Worm (Caenorhabditis elegans) whole organism, L4 larva: Measurements from ENCODE around the gene ZK938.11.

Experiments used
- R02D3.7 ChIP-seq: fragments of 150-350 bp; sonication (generic microtip); optimal IDR thresholded peaks from 3 replicates; lab custom pipeline; 2014; ENCODE audit warnings: missing biosample characterization, missing genetic modification characterization
- ceh-28 ChIP-seq: fragments of 150-350 bp; optimal IDR thresholded peaks from 2 replicates; lab custom pipeline; 2014; ENCODE audit warnings: missing biosample characterization, missing genetic modification reagents, missing genetic modification characterization
- daf-12 ChIP-seq: fragments of 150-350 bp; optimal IDR thresholded peaks from 2 replicates; lab custom pipeline; 2014; ENCODE audit warnings: missing biosample characterization, missing genetic modification reagents, missing genetic modification characterization
- dmd-8 ChIP-seq: fragments of 200-800 bp; sonication (Bioruptor generic); IDR thresholded peaks from 2 replicates; pipeline ENCODE4 v1.3.6; 2022; ENCODE audit warnings: missing genetic modification characterization, missing compliant biosample characterization
- egl-27 ChIP-seq: sonication (generic microtip); optimal IDR thresholded peaks from 3 replicates; lab custom pipeline; 2017; ENCODE audit warnings: missing biosample characterization, missing genetic modification reagents, missing genetic modification characterization
- gei-8 ChIP-seq: fragments of 200-800 bp; sonication (Bioruptor generic); optimal IDR thresholded peaks from 2 replicates; lab custom pipeline; 2018; ENCODE audit warnings: mild to moderate bottlenecking, missing genetic modification characterization, missing compliant biosample characterization
- lin-39 ChIP-seq: fragments of 150-350 bp; optimal IDR thresholded peaks from 2 replicates; lab custom pipeline; 2014; ENCODE audit warnings: missing biosample characterization, missing genetic modification reagents, missing genetic modification characterization
- mep-1 ChIP-seq: fragments of 150-350 bp; sonication (generic microtip); optimal IDR thresholded peaks from 3 replicates; lab custom pipeline; 2014; ENCODE audit warnings: missing biosample characterization, missing genetic modification characterization
- nhr-28 ChIP-seq: fragments of 150-350 bp; optimal IDR thresholded peaks from 2 replicates; lab custom pipeline; 2014; ENCODE audit warnings: missing biosample characterization, missing genetic modification characterization
- nhr-76 ChIP-seq: fragments of 150-350 bp; optimal IDR thresholded peaks from 2 replicates; lab custom pipeline; 2014; ENCODE audit warnings: missing biosample characterization, missing genetic modification characterization
- pqm-1 ChIP-seq: sonication (generic microtip); optimal IDR thresholded peaks from 2 replicates; lab custom pipeline; 2017; ENCODE audit warnings: missing biosample characterization, missing genetic modification characterization
- zag-1 ChIP-seq: fragments of 150-350 bp; optimal IDR thresholded peaks from 2 replicates; lab custom pipeline; 2014; ENCODE audit warnings: missing biosample characterization, missing genetic modification characterization
- zfp-2 ChIP-seq: sonication (generic microtip); optimal IDR thresholded peaks from 2 replicates; lab custom pipeline; 2016; ENCODE audit warnings: mild to moderate bottlenecking, missing genetic modification characterization, missing compliant biosample characterization

- no peak for TF ChIP-seq daf-12 (tag; lab: Kevin White, UChicago)
- TF ChIP-seq dmd-8: no peak
- no peak for TF ChIP-seq ceh-28 (tag; lab: Kevin White, UChicago)
- no peak for TF ChIP-seq zag-1
- TF ChIP-seq nhr-28 (tag; lab: Kevin White, UChicago): peak; percentile 87
- no peak for TF ChIP-seq egl-27
- no peak for TF ChIP-seq zfp-2
- TF ChIP-seq gei-8 (GFP tag; lab: Kevin White, UChicago): no peak
- TF ChIP-seq pqm-1 (tag; lab: Kevin White, UChicago): peak; percentile 94
- no peak for TF ChIP-seq nhr-76 (tag; lab: Kevin White, UChicago)
- TF ChIP-seq lin-39 (tag; lab: Kevin White, UChicago): no peak
- TF ChIP-seq mep-1 (tag; lab: Kevin White, UChicago): peak; percentile 2
- no peak for TF ChIP-seq R02D3.7 (tag; lab: Kevin White, UChicago)
These were observed 49.0 kb downstream of the ZK938.11 start for ce11 chrII:9791185-9791584.
